Worm (Caenorhabditis elegans) whole organism, young adult: ENCODE results near the gene mtm-5.
A peak's percentile ranks its signal among the peaks of the same experiment; 100 is the strongest.

Experiments used
- B0019.2 ChIP-seq: fragments of 200-800 bp; sonication (Bioruptor generic); conservative IDR thresholded peaks from 2 replicates; pipeline ENCODE4 v1.3.6; 2022; ENCODE audit warnings: missing genetic modification reagents, missing genetic modification characterization, missing compliant biosample characterization
- B0035.1 ChIP-seq: sonication (generic microtip); optimal IDR thresholded peaks from 2 replicates; lab custom pipeline; 2016; ENCODE audit warnings: missing genetic modification characterization, mild to moderate bottlenecking, missing compliant biosample characterization, missing genotype, missing genetic modification reagents
- B0261.1 ChIP-seq: sonication (generic microtip); optimal IDR thresholded peaks from 2 replicates; lab custom pipeline; 2016; ENCODE audit warnings: mild to moderate bottlenecking, missing genetic modification characterization, moderate library complexity, missing compliant biosample characterization
- B0336.3 ChIP-seq: fragments of 200-800 bp; sonication (Bioruptor generic); IDR thresholded peaks from 2 replicates; pipeline ENCODE4 v1.3.6; 2022; ENCODE audit warnings: missing genetic modification characterization, missing compliant biosample characterization
- C06A6.2 ChIP-seq: fragments of 200-800 bp; sonication (Bioruptor generic); conservative IDR thresholded peaks from 2 replicates; pipeline ENCODE4 v1.3.6; 2022; ENCODE audit warnings: missing genetic modification characterization, missing compliant biosample characterization
- D2030.7 ChIP-seq: fragments of 200-800 bp; sonication (Bioruptor generic); IDR thresholded peaks from 2 replicates; pipeline ENCODE4 v1.3.6; 2022; ENCODE audit warnings: missing genetic modification reagents, missing genetic modification characterization, missing compliant biosample characterization
- F10E7.11 ChIP-seq: sonication (generic microtip); optimal IDR thresholded peaks from 2 replicates; lab custom pipeline; 2017; ENCODE audit warnings: mild to moderate bottlenecking, missing genetic modification characterization, moderate library complexity, missing compliant biosample characterization
- F33H1.4 ChIP-seq: fragments of 200-800 bp; sonication (Bioruptor generic); IDR thresholded peaks from 2 replicates; pipeline ENCODE4 v1.3.6; 2022; ENCODE audit warnings: missing genetic modification reagents, missing genetic modification characterization, missing compliant biosample characterization
- F37B4.10 ChIP-seq: fragments of 200-800 bp; sonication (Bioruptor generic); IDR thresholded peaks from 2 replicates; pipeline ENCODE4 v1.3.6; 2022; ENCODE audit warnings: missing genetic modification characterization, missing compliant biosample characterization
- F39B2.1 ChIP-seq: fragments of 200-800 bp; sonication (Bioruptor generic); IDR thresholded peaks from 2 replicates; pipeline ENCODE4 v1.3.6; 2022; ENCODE audit warnings: missing genetic modification reagents, missing genetic modification characterization, missing compliant biosample characterization
- F49E8.2 ChIP-seq: sonication (generic microtip); optimal IDR thresholded peaks from 3 replicates; lab custom pipeline; 2017; ENCODE audit warnings: missing genetic modification characterization, mild to moderate bottlenecking, missing compliant biosample characterization, antibody characterized with exemption, moderate library complexity; ENCODE audit not compliant: insufficient read depth
- T26A5.8 ChIP-seq: sonication (generic microtip); optimal IDR thresholded peaks from 2 replicates; lab custom pipeline; 2016; ENCODE audit warnings: missing genetic modification characterization, missing compliant biosample characterization
- Y53G8AR.9 ChIP-seq: fragments of 200-800 bp; sonication (Bioruptor generic); conservative IDR thresholded peaks from 2 replicates; pipeline ENCODE4 v1.3.6; 2022; ENCODE audit warnings: missing genetic modification reagents, missing genetic modification characterization, missing compliant biosample characterization
- Y67H2A.10 ChIP-seq: fragments of 200-800 bp; sonication (Bioruptor generic); conservative IDR thresholded peaks from 2 replicates; pipeline ENCODE4 v1.3.6; 2022; ENCODE audit warnings: missing genetic modification reagents, missing genetic modification characterization, missing compliant biosample characterization
- Y79H2A.3 ChIP-seq: fragments of 200-800 bp; sonication (Bioruptor generic); conservative IDR thresholded peaks from 2 replicates; pipeline ENCODE4 v1.3.6; 2022; ENCODE audit warnings: missing genetic modification reagents, missing genetic modification characterization, missing compliant biosample characterization
- Y95B8A.8 ChIP-seq: fragments of 200-800 bp; sonication (Bioruptor generic); IDR thresholded peaks from 2 replicates; pipeline ENCODE4 v1.3.6; 2022; ENCODE audit warnings: missing genetic modification reagents, missing genetic modification characterization, missing compliant biosample characterization
- ceh-27 ChIP-seq: fragments of 200-800 bp; sonication (Bioruptor generic); optimal IDR thresholded peaks from 2 replicates; lab custom pipeline; 2018; ENCODE audit warnings: mild to moderate bottlenecking, missing genetic modification characterization, moderate library complexity, missing compliant biosample characterization
- chd-7 ChIP-seq: sonication (generic microtip); optimal IDR thresholded peaks from 2 replicates; lab custom pipeline; 2016; ENCODE audit warnings: mild to moderate bottlenecking, missing genetic modification characterization, moderate library complexity, missing compliant biosample characterization
- die-1 ChIP-seq: sonication (generic microtip); optimal IDR thresholded peaks from 2 replicates; lab custom pipeline; 2016; ENCODE audit warnings: missing genotype, mild to moderate bottlenecking, missing genetic modification characterization, missing compliant biosample characterization
- egl-44 ChIP-seq: fragments of 200-800 bp; sonication (Bioruptor generic); IDR thresholded peaks from 2 replicates; pipeline ENCODE4 v1.3.6; 2022; ENCODE audit warnings: missing genetic modification reagents, missing genetic modification characterization, missing compliant biosample characterization
- egrh-3 ChIP-seq: fragments of 200-800 bp; sonication (Bioruptor generic); IDR thresholded peaks from 2 replicates; pipeline ENCODE4 v1.3.6; 2022; ENCODE audit warnings: missing genetic modification reagents, missing genetic modification characterization, missing compliant biosample characterization
- ekl-4 ChIP-seq: fragments of 200-800 bp; sonication (Bioruptor generic); IDR thresholded peaks from 2 replicates; pipeline ENCODE4 v1.3.6; 2022; ENCODE audit warnings: missing genetic modification reagents, missing genetic modification characterization, missing compliant biosample characterization
- ets-4 ChIP-seq: fragments of 200-800 bp; sonication (Bioruptor generic); optimal IDR thresholded peaks from 2 replicates; lab custom pipeline; 2018; ENCODE audit warnings: mild to moderate bottlenecking, missing genetic modification characterization, missing compliant biosample characterization
- him-1 ChIP-seq: sonication (generic microtip); optimal IDR thresholded peaks from 2 replicates; lab custom pipeline; 2016; ENCODE audit warnings: missing genotype, missing genetic modification reagents, missing genetic modification characterization, missing compliant biosample characterization
- hlh-26 ChIP-seq: fragments of 200-800 bp; sonication (Bioruptor generic); conservative IDR thresholded peaks from 2 replicates; pipeline ENCODE4 v1.3.6; 2022; ENCODE audit warnings: missing genetic modification reagents, missing genetic modification characterization, missing compliant biosample characterization
- hmg-1.2 ChIP-seq: fragments of 200-800 bp; sonication (Bioruptor generic); IDR thresholded peaks from 2 replicates; pipeline ENCODE4 v1.3.6; 2022; ENCODE audit warnings: missing genetic modification reagents, missing genetic modification characterization, missing compliant biosample characterization
- hmg-20 ChIP-seq: fragments of 200-800 bp; sonication (Bioruptor generic); IDR thresholded peaks from 2 replicates; pipeline ENCODE4 v1.3.6; 2022; ENCODE audit warnings: missing genetic modification reagents, missing genetic modification characterization, missing compliant biosample characterization
- let-607 ChIP-seq, 2 experiments: fragments of 200-800 bp in 1 of 2; sonication (Bioruptor generic) in 1 of 2; sonication (generic microtip) in 1 of 2; optimal IDR thresholded peaks; 2 replicates each; lab custom pipeline; 2016 to 2018; ENCODE audit warnings: mild to moderate bottlenecking in 2 of 2, missing compliant biosample characterization in 2 of 2, missing genetic modification characterization in 2 of 2, moderate library complexity in 2 of 2, missing genotype in 1 of 2
- lin-40 ChIP-seq: sonication (generic microtip); optimal IDR thresholded peaks from 2 replicates; lab custom pipeline; 2016; ENCODE audit warnings: missing genetic modification characterization, mild to moderate bottlenecking, missing compliant biosample characterization, missing genotype, missing genetic modification reagents
- lin-54 ChIP-seq: fragments of 200-800 bp; sonication (Bioruptor generic); optimal IDR thresholded peaks from 2 replicates; lab custom pipeline; 2018; ENCODE audit warnings: mild to moderate bottlenecking, missing genetic modification characterization, missing compliant biosample characterization
- lir-1 ChIP-seq: fragments of 200-800 bp; sonication (Bioruptor generic); conservative IDR thresholded peaks from 2 replicates; pipeline ENCODE4 v1.3.6; 2022; ENCODE audit warnings: missing genetic modification reagents, missing genetic modification characterization, missing compliant biosample characterization
- lsl-1 ChIP-seq: fragments of 200-800 bp; sonication (Bioruptor generic); optimal IDR thresholded peaks from 2 replicates; lab custom pipeline; 2018; ENCODE audit warnings: mild to moderate bottlenecking, missing genetic modification characterization, moderate library complexity, missing compliant biosample characterization
- madf-6 ChIP-seq: fragments of 200-800 bp; sonication (Bioruptor generic); IDR thresholded peaks from 2 replicates; pipeline ENCODE4 v1.3.6; 2022; ENCODE audit warnings: missing genetic modification reagents, missing genetic modification characterization, missing compliant biosample characterization
- mxl-1 ChIP-seq: sonication (generic microtip); optimal IDR thresholded peaks from 2 replicates; lab custom pipeline; 2016; ENCODE audit warnings: missing genetic modification characterization, missing compliant biosample characterization
- nfya-1 ChIP-seq: sonication (generic microtip); optimal IDR thresholded peaks from 2 replicates; lab custom pipeline; 2017; ENCODE audit warnings: antibody characterized with exemption, missing compliant biosample characterization, missing genetic modification characterization, borderline replicate concordance; ENCODE audit not compliant: insufficient read depth
- nfya-2 ChIP-seq: fragments of 200-800 bp; sonication (Bioruptor generic); IDR thresholded peaks from 2 replicates; pipeline ENCODE4 v1.3.6; 2022; ENCODE audit warnings: missing genetic modification reagents, missing genetic modification characterization, missing compliant biosample characterization
- nfyb-1 ChIP-seq: fragments of 200-800 bp; sonication (Bioruptor generic); IDR thresholded peaks from 2 replicates; pipeline ENCODE4 v1.3.6; 2022; ENCODE audit warnings: missing genetic modification reagents, missing genetic modification characterization, missing compliant biosample characterization
- nhr-120 ChIP-seq: fragments of 200-800 bp; sonication (Bioruptor generic); IDR thresholded peaks from 2 replicates; pipeline ENCODE4 v1.3.6; 2022; ENCODE audit warnings: missing genetic modification characterization, missing compliant biosample characterization
- nhr-90 ChIP-seq: sonication (generic microtip); optimal IDR thresholded peaks from 2 replicates; lab custom pipeline; 2016; ENCODE audit warnings: missing genotype, mild to moderate bottlenecking, missing genetic modification characterization, missing compliant biosample characterization
- pha-4 ChIP-seq: fragments of 150-350 bp; sonication (generic microtip); optimal IDR thresholded peaks from 2 replicates; lab custom pipeline; 2014; ENCODE audit warnings: missing biosample characterization, missing genetic modification reagents, missing genetic modification characterization
- rec-8 ChIP-seq, 2 experiments: sonication (generic microtip); optimal IDR thresholded peaks; 2 replicates each; lab custom pipeline; 2016; ENCODE audit warnings: mild to moderate bottlenecking in 2 of 2, missing genetic modification characterization in 2 of 2, missing genetic modification reagents in 2 of 2, missing genotype in 2 of 2, missing biosample characterization in 1 of 2, missing compliant biosample characterization in 1 of 2, moderate library complexity in 1 of 2
- snpc-1.1 ChIP-seq: sonication (generic microtip); optimal IDR thresholded peaks from 2 replicates; lab custom pipeline; 2017; ENCODE audit warnings: missing genetic modification characterization, mild to moderate bottlenecking, missing compliant biosample characterization, antibody characterized with exemption, moderate library complexity, missing genotype, missing genetic modification reagents; ENCODE audit not compliant: insufficient read depth
- somi-1 ChIP-seq: fragments of 200-800 bp; sonication (Bioruptor generic); optimal IDR thresholded peaks from 2 replicates; lab custom pipeline; 2018; ENCODE audit warnings: mild to moderate bottlenecking, missing genetic modification characterization, missing compliant biosample characterization
- tbx-9 ChIP-seq: sonication (generic microtip); optimal IDR thresholded peaks from 2 replicates; lab custom pipeline; 2016; ENCODE audit warnings: borderline replicate concordance, missing genetic modification characterization, inconsistent platforms, missing compliant biosample characterization
- unc-130 ChIP-seq: sonication (generic microtip); optimal IDR thresholded peaks from 2 replicates; lab custom pipeline; 2016; ENCODE audit warnings: missing genetic modification reagents, missing genetic modification characterization, missing compliant biosample characterization
- unc-62 ChIP-seq: fragments of 150-350 bp; optimal IDR thresholded peaks from 2 replicates; lab custom pipeline; 2014; ENCODE audit warnings: missing biosample characterization, missing genetic modification reagents, missing genetic modification characterization
- zim-3 ChIP-seq: sonication (generic microtip); optimal IDR thresholded peaks from 2 replicates; lab custom pipeline; 2017; ENCODE audit warnings: mild to moderate bottlenecking, missing genetic modification characterization, moderate library complexity, missing compliant biosample characterization
- ztf-6 ChIP-seq: fragments of 200-800 bp; sonication (Bioruptor generic); IDR thresholded peaks from 2 replicates; pipeline ENCODE4 v1.3.6; 2022; ENCODE audit warnings: missing genetic modification reagents, missing genetic modification characterization, missing compliant biosample characterization

Gene mtm-5

DNA sequence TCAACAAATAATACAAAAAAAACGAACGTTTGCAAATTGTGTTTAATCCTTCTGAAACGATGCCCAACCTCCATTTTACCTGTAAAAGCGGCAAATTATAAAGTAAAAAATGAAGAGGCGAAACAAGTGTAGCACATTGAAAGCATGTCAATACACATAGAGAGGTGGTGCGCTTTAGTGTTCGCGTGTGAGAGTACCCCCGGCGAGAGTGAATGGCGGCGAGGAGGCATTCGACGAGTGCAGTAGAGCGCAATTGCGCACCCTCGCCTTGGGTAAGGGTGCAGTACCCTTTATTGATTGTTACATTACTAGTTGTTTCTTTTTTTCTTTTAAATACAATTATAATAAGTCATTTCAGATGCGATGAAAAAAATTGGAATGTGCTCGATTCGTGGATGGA lies 32.0 kb upstream of the mtm-5 start, which contains the start of gene hst-6 (continued):
- TF ChIP-seq egrh-3 (GFP tag; lab: Robert Waterston, UW) (no peak), ets-4 (GFP tag; lab: Kevin White, UChicago) (no peak), let-607 (tag; optimal IDR thresholded peaks at IDR 0.05; lab: Kevin White, UChicago) (peak in 1 of 2 experiments; percentile 6), zim-3 (tag; lab: Kevin White, UChicago) (no peak), pha-4 (tag; lab: Kevin White, UChicago) (no peak), him-1 (tag; lab: Kevin White, UChicago) (no peak), nhr-120 (GFP tag; lab: Robert Waterston, UW) (0 out of 2 replicates have a peak, but pooled peaks have one; percentile 62), Y79H2A.3 (no peak), Y67H2A.10 (GFP tag; lab: Robert Waterston, UW) (no peak), F10E7.11 (tag; lab: Kevin White, UChicago) (no peak), F37B4.10 (GFP tag; lab: Robert Waterston, UW) (no peak), F33H1.4 (GFP tag; lab: Robert Waterston, UW) (no peak), C06A6.2 (GFP tag; lab: Robert Waterston, UW) (no peak), die-1 (no peak), B0019.2 (no peak), nfyb-1 (no peak), lir-1 (GFP tag; lab: Robert Waterston, UW) (no peak), ceh-27 (peak; percentile 64), hlh-26 (GFP tag; lab: Robert Waterston, UW) (no peak), B0035.1 (tag; lab: Kevin White, UChicago) (no peak), T26A5.8 (tag; lab: Kevin White, UChicago) (no peak), F39B2.1 (GFP tag; lab: Robert Waterston, UW) (no peak), Y53G8AR.9 (GFP tag; lab: Robert Waterston, UW) (no peak), tbx-9 (tag; lab: Kevin White, UChicago) (no peak), B0336.3 (GFP tag; lab: Robert Waterston, UW) (no peak), unc-130 (no peak), D2030.7 (GFP tag; lab: Robert Waterston, UW) (no peak), unc-62 (GFP tag; lab: Kevin White, UChicago) (no peak), nhr-90 (no peak), somi-1 (GFP tag; lab: Kevin White, UChicago) (no peak), lin-40 (peak; percentile 46), nfya-1 (tag; lab: Kevin White, UChicago) (no peak), B0261.1 (tag; lab: Kevin White, UChicago) (no peak), egl-44 (GFP tag; lab: Robert Waterston, UW) (0 out of 2 replicates have a peak, but pooled peaks have one; percentile 44), rec-8 (tag; optimal IDR thresholded peaks at IDR 0.05; lab: Kevin White, UChicago) (no peak), ekl-4 (GFP tag; lab: Robert Waterston, UW) (peak; percentile 14; the same call in 1 of the 2 replicates), chd-7 (tag; lab: Kevin White, UChicago) (no peak), snpc-1.1 (tag; lab: Kevin White, UChicago) (no peak), hmg-20 (GFP tag; lab: Robert Waterston, UW) (no peak; the same call in 1 of the 2 replicates), nfya-2 (GFP tag; lab: Robert Waterston, UW) (no peak), Y95B8A.8 (GFP tag; lab: Robert Waterston, UW) (no peak), madf-6 (GFP tag; lab: Robert Waterston, UW) (no peak), F49E8.2 (tag; lab: Kevin White, UChicago) (no peak), hmg-1.2 (GFP tag; lab: Robert Waterston, UW) (peak; percentile 64; the same call in 1 of the 2 replicates), lin-54 (GFP tag; lab: Kevin White, UChicago) (no peak), lsl-1 (no peak), ztf-6 (GFP tag; lab: Robert Waterston, UW) (no peak), mxl-1 (tag; lab: Kevin White, UChicago) (no peak)
